Worm (Caenorhabditis elegans) whole organism, L3 larva: ENCODE data around the gene phdh-1.

ENCODE experiments used
- ZK546.5 ChIP-seq: sonication (generic microtip); optimal IDR thresholded peaks from 2 replicates; lab custom pipeline; 2017; ENCODE audit warnings: missing biosample characterization, missing genetic modification characterization
- aly-2 ChIP-seq: fragments of 150-350 bp; optimal IDR thresholded peaks from 2 replicates; lab custom pipeline; 2014; ENCODE audit warnings: missing biosample characterization, missing genetic modification characterization
- ama-1 ChIP-seq: fragments of 150-350 bp; optimal IDR thresholded peaks from 2 replicates; lab custom pipeline; 2018
- ceh-16 ChIP-seq: sonication (generic microtip); optimal IDR thresholded peaks from 2 replicates; lab custom pipeline; 2017; ENCODE audit warnings: missing biosample characterization, missing genetic modification characterization
- ceh-28 ChIP-seq: fragments of 150-350 bp; optimal IDR thresholded peaks from 2 replicates; lab custom pipeline; 2014; ENCODE audit warnings: missing biosample characterization, missing genetic modification reagents, missing genetic modification characterization
- ceh-82 ChIP-seq: fragments of 150-350 bp; optimal IDR thresholded peaks from 2 replicates; lab custom pipeline; 2014; ENCODE audit warnings: missing biosample characterization, missing genetic modification characterization
- daf-12 ChIP-seq: fragments of 150-350 bp; optimal IDR thresholded peaks from 2 replicates; lab custom pipeline; 2014; ENCODE audit warnings: missing biosample characterization, missing genetic modification reagents, missing genetic modification characterization
- egl-27 ChIP-seq: sonication (generic microtip); optimal IDR thresholded peaks from 4 replicates; lab custom pipeline; 2017; ENCODE audit warnings: missing biosample characterization, missing genetic modification reagents, missing genetic modification characterization
- egl-5 ChIP-seq: fragments of 150-350 bp; optimal IDR thresholded peaks from 2 replicates; lab custom pipeline; 2017; ENCODE audit warnings: missing biosample characterization, missing genetic modification reagents, missing genetic modification characterization, inconsistent platforms
- elt-1 ChIP-seq: fragments of 150-350 bp; optimal IDR thresholded peaks from 2 replicates; lab custom pipeline; 2014; ENCODE audit warnings: missing biosample characterization, missing genetic modification characterization
- elt-2 ChIP-seq: sonication (generic microtip); optimal IDR thresholded peaks from 2 replicates; lab custom pipeline; 2016; ENCODE audit warnings: missing genetic modification reagents, mild to moderate bottlenecking, missing genetic modification characterization, missing compliant biosample characterization
- elt-3 ChIP-seq, 3 experiments: fragments of 150-350 bp in 1 of 3; sonication (generic microtip) in 2 of 3; optimal IDR thresholded peaks; 2 replicates in 2 of 3; 4 replicates in 1 of 3; lab custom pipeline; 2014 to 2017; ENCODE audit warnings: missing biosample characterization in 3 of 3, missing genetic modification characterization in 3 of 3
- fkh-10 ChIP-seq: sonication (generic microtip); optimal IDR thresholded peaks from 2 replicates; lab custom pipeline; 2017; ENCODE audit warnings: missing biosample characterization, missing genetic modification reagents, missing genetic modification characterization
- fkh-2 ChIP-seq: fragments of 150-350 bp; optimal IDR thresholded peaks from 2 replicates; lab custom pipeline; 2014; ENCODE audit warnings: missing biosample characterization, missing genetic modification reagents, missing genetic modification characterization
- hmg-11 ChIP-seq: sonication (generic microtip); optimal IDR thresholded peaks from 2 replicates; lab custom pipeline; 2016; ENCODE audit warnings: missing genetic modification characterization, missing compliant biosample characterization
- jun-1 ChIP-seq: fragments of 150-350 bp; optimal IDR thresholded peaks from 2 replicates; lab custom pipeline; 2014; ENCODE audit warnings: missing biosample characterization, missing genetic modification reagents, missing genetic modification characterization
- lin-15B ChIP-seq: fragments of 150-350 bp; optimal IDR thresholded peaks from 2 replicates; lab custom pipeline; 2014; ENCODE audit warnings: missing biosample characterization, missing genetic modification characterization
- lin-39 ChIP-seq: fragments of 150-350 bp; optimal IDR thresholded peaks from 2 replicates; lab custom pipeline; 2018; ENCODE audit warnings: missing biosample characterization, missing genetic modification reagents, missing genetic modification characterization
- lsy-12 ChIP-seq: sonication (generic microtip); optimal IDR thresholded peaks from 2 replicates; lab custom pipeline; 2016; ENCODE audit warnings: mild to moderate bottlenecking, missing genetic modification characterization, missing compliant biosample characterization
- mml-1 ChIP-seq: fragments of 150-350 bp; sonication (generic microtip); optimal IDR thresholded peaks from 3 replicates; lab custom pipeline; 2014; ENCODE audit warnings: missing biosample characterization, missing genetic modification characterization
- nfya-1 ChIP-seq: sonication (generic microtip); optimal IDR thresholded peaks from 2 replicates; lab custom pipeline; 2017; ENCODE audit warnings: missing genetic modification characterization, mild to moderate bottlenecking, missing compliant biosample characterization, antibody characterized with exemption, moderate library complexity; ENCODE audit not compliant: insufficient read depth
- nhr-12 ChIP-seq: fragments of 150-350 bp; optimal IDR thresholded peaks from 2 replicates; lab custom pipeline; 2014; ENCODE audit warnings: missing biosample characterization, missing genetic modification characterization
- nhr-23 ChIP-seq: fragments of 150-350 bp; optimal IDR thresholded peaks from 2 replicates; lab custom pipeline; 2014; ENCODE audit warnings: missing biosample characterization, missing genetic modification reagents, missing genetic modification characterization
- nhr-237 ChIP-seq: fragments of 150-350 bp; optimal IDR thresholded peaks from 2 replicates; lab custom pipeline; 2014; ENCODE audit warnings: missing biosample characterization, missing genetic modification characterization
- nhr-25 ChIP-seq: sonication (generic microtip); optimal IDR thresholded peaks from 2 replicates; lab custom pipeline; 2017; ENCODE audit warnings: missing biosample characterization, missing genetic modification characterization
- nhr-43 ChIP-seq: sonication (generic microtip); optimal IDR thresholded peaks from 2 replicates; lab custom pipeline; 2016; ENCODE audit warnings: mild to moderate bottlenecking, missing genetic modification characterization, missing compliant biosample characterization; ENCODE audit not compliant: poor library complexity, severe bottlenecking
- nhr-67 ChIP-seq: fragments of 150-350 bp; optimal IDR thresholded peaks from 2 replicates; lab custom pipeline; 2014; ENCODE audit warnings: missing biosample characterization, missing genetic modification characterization
- nhr-76 ChIP-seq: fragments of 150-350 bp; sonication (generic microtip); optimal IDR thresholded peaks from 5 replicates; lab custom pipeline; 2014; ENCODE audit warnings: missing biosample characterization, missing genetic modification characterization
- nhr-77 ChIP-seq: fragments of 150-350 bp; optimal IDR thresholded peaks from 2 replicates; lab custom pipeline; 2014; ENCODE audit warnings: missing biosample characterization, missing genetic modification characterization
- pha-4 ChIP-seq: fragments of 150-350 bp; optimal IDR thresholded peaks from 2 replicates; lab custom pipeline; 2014; ENCODE audit warnings: missing biosample characterization, missing genetic modification reagents, missing genetic modification characterization
- pqm-1 ChIP-seq: fragments of 150-350 bp; optimal IDR thresholded peaks from 2 replicates; lab custom pipeline; 2017; ENCODE audit warnings: missing biosample characterization, missing genetic modification characterization, inconsistent platforms
- skn-1 ChIP-seq: fragments of 150-350 bp; optimal IDR thresholded peaks from 2 replicates; lab custom pipeline; 2014; ENCODE audit warnings: missing biosample characterization, missing genetic modification characterization
- snpc-4 ChIP-seq: fragments of 150-350 bp; optimal IDR thresholded peaks from 2 replicates; lab custom pipeline; 2014; ENCODE audit warnings: missing biosample characterization, missing genetic modification characterization
- tbx-2 ChIP-seq: sonication (generic microtip); optimal IDR thresholded peaks from 2 replicates; lab custom pipeline; 2016; ENCODE audit warnings: mild to moderate bottlenecking, missing genetic modification characterization, missing compliant biosample characterization
- zag-1 ChIP-seq: fragments of 150-350 bp; optimal IDR thresholded peaks from 2 replicates; lab custom pipeline; 2014; ENCODE audit warnings: missing biosample characterization, missing genetic modification characterization
- ztf-11 ChIP-seq: fragments of 150-350 bp; optimal IDR thresholded peaks from 2 replicates; lab custom pipeline; 2014; ENCODE audit warnings: missing biosample characterization, missing genetic modification characterization
- ztf-4 ChIP-seq: fragments of 150-350 bp; optimal IDR thresholded peaks from 2 replicates; lab custom pipeline; 2014; ENCODE audit warnings: missing biosample characterization, missing genetic modification characterization

Gene phdh-1

ce11 chrII:13672057-13672456, 33.8 kb upstream of the phdh-1 start:
- TF ChIP-seq elt-2 (tag; lab: Kevin White, UChicago) = peak; percentile 37
- TF ChIP-seq pqm-1 (tag; lab: Kevin White, UChicago) = peak; percentile 18
- no peak for TF ChIP-seq elt-1
- TF ChIP-seq, all 47 proteins: peak for 2

ce11 chrII:13670707-13671295, 32.5 kb upstream of the phdh-1 start:
- TF ChIP-seq elt-2 (tag; lab: Kevin White, UChicago) (peak; percentile 90), pqm-1 (tag; lab: Kevin White, UChicago) (peak; percentile 29), ceh-28 (tag; lab: Kevin White, UChicago) (no peak), ceh-16 (tag; lab: Kevin White, UChicago) (no peak), ZK546.5 (no peak), tbx-2 (no peak), pha-4 (tag; lab: Kevin White, UChicago) (peak; percentile 10)

ce11 chrII:13668844-13669441, 30.7 kb upstream of the phdh-1 start, which contains the start of gene C31C9.7:
C31C9.7 (plus strand) TSS chrII:13669104.
- TF ChIP-seq nhr-23 (tag; lab: Kevin White, UChicago) (no peak), jun-1 (tag; lab: Kevin White, UChicago) (no peak), daf-12 (no peak), nhr-25 (tag; lab: Kevin White, UChicago) (no peak), nhr-43 (tag; lab: Kevin White, UChicago) (peak; percentile 27), nhr-76 (tag; lab: Kevin White, UChicago) (no peak), pqm-1 (tag; lab: Kevin White, UChicago) (no peak), pha-4 (tag; lab: Kevin White, UChicago) (no peak), nhr-77 (tag; lab: Kevin White, UChicago) (no peak), lin-39 (tag; lab: Kevin White, UChicago) (no peak), ztf-4 (tag; lab: Kevin White, UChicago) (no peak), ceh-82 (tag; lab: Kevin White, UChicago) (no peak), snpc-4 (tag; lab: Kevin White, UChicago) (no peak), ama-1 (peak; percentile 93), egl-5 (tag; lab: Kevin White, UChicago) (no peak), nhr-237 (tag; lab: Kevin White, UChicago) (no peak), fkh-2 (no peak), mml-1 (no peak), fkh-10 (GFP tag; lab: Kevin White, UChicago) (no peak), egl-27 (tag; lab: Kevin White, UChicago) (no peak), lin-15B (tag; lab: Kevin White, UChicago) (no peak), lsy-12 (peak; percentile 9), aly-2 (tag; lab: Kevin White, UChicago) (no peak), ZK546.5 (no peak), nhr-67 (tag; lab: Kevin White, UChicago) (no peak), ceh-16 (tag; lab: Kevin White, UChicago) (no peak), elt-1 (no peak), nhr-12 (no peak), ztf-11 (tag; lab: Kevin White, UChicago) (no peak), nfya-1 (peak; percentile 44), elt-2 (tag; lab: Kevin White, UChicago) (peak; percentile 79)

- TF ChIP-seq elt-2 (tag; lab: Kevin White, UChicago) = peak; percentile 98
- TF ChIP-seq elt-3 (tag; optimal IDR thresholded peaks at IDR 0.05; lab: Kevin White, UChicago) = peak in 1 of 3 experiments; percentile 62
- TF ChIP-seq ceh-16 (tag; lab: Kevin White, UChicago) = no peak
- no peak for TF ChIP-seq ceh-82 (tag; lab: Kevin White, UChicago)
- peak; percentile 9 for TF ChIP-seq nhr-76 (tag; lab: Kevin White, UChicago)
- no peak for TF ChIP-seq lin-15B (tag; lab: Kevin White, UChicago)
- TF ChIP-seq pha-4 (tag; lab: Kevin White, UChicago) = peak; percentile 33
- TF ChIP-seq ceh-28 (tag; lab: Kevin White, UChicago) = no peak
- TF ChIP-seq snpc-4 (tag; lab: Kevin White, UChicago) = no peak
- no peak for TF ChIP-seq ama-1
- no peak for TF ChIP-seq skn-1 (tag; lab: Kevin White, UChicago)
- TF ChIP-seq egl-5 (tag; lab: Kevin White, UChicago) = no peak
- TF ChIP-seq mml-1 = no peak
- no peak for TF ChIP-seq hmg-11 (tag; lab: Kevin White, UChicago)
- no peak for TF ChIP-seq nhr-43 (tag; lab: Kevin White, UChicago)
- TF ChIP-seq nhr-25 (tag; lab: Kevin White, UChicago) = no peak
- no peak for TF ChIP-seq ztf-4 (tag; lab: Kevin White, UChicago)
- TF ChIP-seq jun-1 (tag; lab: Kevin White, UChicago) = peak; percentile 74
- peak; percentile 27 for TF ChIP-seq nfya-1
- no peak for TF ChIP-seq aly-2 (tag; lab: Kevin White, UChicago)
- no peak for TF ChIP-seq ztf-11 (tag; lab: Kevin White, UChicago)
- TF ChIP-seq pqm-1 (tag; lab: Kevin White, UChicago) = peak; percentile 93
- no peak for TF ChIP-seq lin-39 (tag; lab: Kevin White, UChicago)
- no peak for TF ChIP-seq zag-1 (tag; lab: Kevin White, UChicago)
- no peak for TF ChIP-seq daf-12
- TF ChIP-seq, all 47 proteins: peak for 7
Measured at ce11 chrII:13664993-13665680, 26.9 kb upstream of the phdh-1 start.
